Worm (Caenorhabditis elegans) whole organism, L4/young adult: ENCODE results near the gene Y75B12B.13.

Source experiments
- W03F9.2 ChIP-seq: fragments of 150-350 bp; optimal IDR thresholded peaks from 2 replicates; lab custom pipeline; 2014; ENCODE audit warnings: missing biosample characterization, missing genetic modification characterization
- him-1 ChIP-seq: sonication (generic microtip); optimal IDR thresholded peaks from 2 replicates; lab custom pipeline; 2016; ENCODE audit warnings: missing genotype, missing genetic modification reagents, missing genetic modification characterization, missing compliant biosample characterization

ce11 chrV:15181899-15182298 is 11.9 kb downstream of the Y75B12B.13 start:
- TF ChIP-seq him-1 (tag; lab: Kevin White, UChicago) (no peak), W03F9.2 (no peak)
